Worm (Caenorhabditis elegans): ENCODE data around the gene F53F4.16.
A peak's percentile ranks its signal among the peaks of the same experiment; 100 is the strongest.

DNA sequence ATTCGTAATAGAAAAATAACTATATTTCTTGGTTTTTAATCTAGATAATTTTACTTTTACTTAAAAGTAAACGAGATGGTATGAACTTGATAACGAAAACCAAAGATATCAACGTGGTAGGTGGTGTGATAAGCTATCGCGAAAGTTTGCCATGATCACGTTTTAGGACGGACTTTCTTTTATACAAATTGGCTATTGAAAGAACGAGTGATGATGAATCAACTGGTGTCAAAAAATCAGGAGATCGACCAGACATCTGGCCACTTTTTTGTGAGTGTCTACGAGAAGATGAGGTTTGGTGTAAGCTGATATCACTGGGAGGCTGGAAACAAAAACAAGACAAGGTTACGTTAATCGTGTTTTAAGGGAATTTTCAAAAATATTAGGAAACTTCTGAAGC lies 37.6 kb upstream of the F53F4.16 start:
- TF ChIP-seq lin-13 (GFP tag; optimal IDR thresholded peaks at IDR 0.05) (no peak), aly-2 (tag; optimal IDR thresholded peaks at IDR 0.05) (no peak), ama-1 (optimal IDR thresholded peaks at IDR 0.05) (no peak), unc-39 (tag; optimal IDR thresholded peaks at IDR 0.05) (no peak), blmp-1 (tag; optimal IDR thresholded peaks at IDR 0.05; ENCODE audit: insufficient read depth) (peak; percentile 87), snpc-4 (tag; optimal IDR thresholded peaks at IDR 0.05) (no peak), fos-1 (tag; optimal IDR thresholded peaks at IDR 0.05) (peak; percentile 48), gmeb-1 (tag; optimal IDR thresholded peaks at IDR 0.05) (no peak), ztf-11 (tag; optimal IDR thresholded peaks at IDR 0.05) (no peak), nhr-25 (tag; optimal IDR thresholded peaks at IDR 0.05) (no peak), Y55F3AM.14 (GFP tag; optimal IDR thresholded peaks at IDR 0.05) (no peak), F13H6.1 (tag; optimal IDR thresholded peaks at IDR 0.05) (no peak), unc-62 (GFP tag; optimal IDR thresholded peaks at IDR 0.05) (no peak)

All from whole organism, L2 larva.